Worm (Caenorhabditis elegans): ENCODE data around the gene B0564.2.

Gene B0564.2

DNA sequence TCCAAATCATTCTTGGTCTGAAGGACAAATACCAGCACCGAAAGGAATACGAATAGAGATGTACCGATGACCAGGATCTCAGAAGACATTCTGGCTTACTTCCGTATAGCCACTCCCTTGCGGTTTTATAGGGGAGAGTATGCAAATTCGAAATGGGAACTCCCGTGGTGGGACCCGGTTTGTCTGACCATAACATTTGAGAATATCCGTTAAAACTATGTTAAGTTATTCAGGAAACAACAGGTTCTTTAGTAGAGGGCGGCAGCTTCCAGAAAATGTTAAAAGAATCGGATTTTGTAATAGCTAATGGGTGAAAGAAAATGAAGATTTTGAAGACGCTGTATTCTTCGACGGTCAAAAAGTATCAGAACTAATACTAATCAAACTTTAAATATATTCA is 40.3 kb upstream of the B0564.2 start, which contains the start of gene col-131:
TSS of gene col-131 (minus strand) at position 101 of the 400 bp plus-strand sequence.
- TF ChIP-seq nhr-25 (tag; optimal IDR thresholded peaks at IDR 0.05; ENCODE audit: borderline replicate concordance, insufficient read depth) (no peak), daf-8 (GFP tag; IDR thresholded peaks at IDR 0.05) (no peak), daf-12 (tag; optimal IDR thresholded peaks at IDR 0.05) (no peak), ces-1 (GFP tag; optimal IDR thresholded peaks at IDR 0.05) (no peak), nhr-41 (GFP tag; IDR thresholded peaks at IDR 0.05) (no peak), arid-1 (GFP tag; conservative IDR thresholded peaks at IDR 0.05) (no peak), R02D3.7 (tag; optimal IDR thresholded peaks at IDR 0.05) (no peak), ceh-82 (tag; optimal IDR thresholded peaks at IDR 0.05) (no peak), lin-1 (GFP tag; IDR thresholded peaks at IDR 0.05) (no peak), attf-4 (tag; optimal IDR thresholded peaks at IDR 0.05) (no peak), nhr-28 (tag; optimal IDR thresholded peaks at IDR 0.05) (no peak), madf-9 (GFP tag; conservative IDR thresholded peaks at IDR 0.05) (no peak)

DNA sequence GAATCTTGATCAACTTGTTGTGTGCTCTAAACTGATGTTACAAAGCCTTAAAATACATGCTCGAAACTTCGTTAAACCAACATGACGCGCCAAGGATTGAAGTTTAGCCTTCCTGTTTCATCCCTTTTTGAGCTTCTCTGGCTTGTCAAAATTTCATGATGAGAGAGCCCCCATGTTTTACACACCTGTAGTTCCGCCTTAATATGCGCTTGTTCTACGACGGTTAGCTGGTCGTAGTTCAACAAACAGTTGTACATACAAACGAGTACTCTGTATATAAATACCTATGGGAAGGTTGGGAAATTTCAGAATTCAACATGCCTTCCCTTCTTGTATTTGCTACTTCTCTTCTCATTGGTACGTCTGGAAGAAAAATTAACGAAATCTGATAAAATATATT is 39.0 kb upstream of the B0564.2 start, which contains the start of gene scl-6:
TSS of gene scl-6 (plus strand) at position 301 of the 400 bp plus-strand sequence.
- TF ChIP-seq T20F7.1 (GFP tag; optimal IDR thresholded peaks at IDR 0.05) (no peak), hlh-30 (tag; optimal IDR thresholded peaks at IDR 0.05; ENCODE audit: insufficient read depth) (no peak), pha-4 (GFP tag; IDR thresholded peaks at IDR 0.05) (no peak), pha-4 (tag; optimal IDR thresholded peaks at IDR 0.05) (no peak), ceh-82 (tag; optimal IDR thresholded peaks at IDR 0.05) (no peak), ZK337.2 (GFP tag; IDR thresholded peaks at IDR 0.05) (no peak), lin-1 (GFP tag; IDR thresholded peaks at IDR 0.05) (no peak), tra-1 (GFP tag; IDR thresholded peaks at IDR 0.05) (no peak), zfp-3 (GFP tag; conservative IDR thresholded peaks at IDR 0.05) (no peak), zip-11 (GFP tag; IDR thresholded peaks at IDR 0.05) (no peak), jun-1 (tag; optimal IDR thresholded peaks at IDR 0.05) (no peak), php-3 (GFP tag; IDR thresholded peaks at IDR 0.05) (no peak)

DNA sequence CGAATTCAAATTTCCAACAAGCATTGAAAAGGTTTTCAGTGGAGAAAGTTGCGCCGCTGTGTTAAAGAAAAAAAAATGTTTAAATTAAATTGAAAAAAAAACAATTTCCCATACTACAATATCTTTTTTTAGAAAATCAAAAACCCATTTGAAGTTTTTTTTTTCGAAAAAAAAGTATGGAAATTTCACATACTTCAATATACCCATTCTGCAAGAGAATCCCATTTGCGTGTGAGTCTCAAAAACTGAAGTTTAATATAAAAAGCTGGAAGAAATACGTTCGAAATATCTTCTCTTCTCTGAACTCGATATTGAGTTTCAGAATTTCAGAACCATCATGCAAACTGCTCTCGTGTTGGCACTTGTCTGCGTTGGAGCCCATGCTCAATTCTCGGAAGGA is 37.3 kb upstream of the B0564.2 start, which contains the start of gene scl-7:
TSS of gene scl-7 (plus strand) at position 301 of the 400 bp plus-strand sequence.
- no peak for TF ChIP-seq gei-8 (GFP tag; optimal IDR thresholded peaks at IDR 0.05)
- no peak for TF ChIP-seq Y75B8A.6 (GFP tag; IDR thresholded peaks at IDR 0.05)
- no peak for TF ChIP-seq ztf-11 (tag; optimal IDR thresholded peaks at IDR 0.05)
- TF ChIP-seq cey-2 (tag; optimal IDR thresholded peaks at IDR 0.05; ENCODE audit: borderline replicate concordance, insufficient read depth), result no peak
- no peak for TF ChIP-seq unc-62 (GFP tag; optimal IDR thresholded peaks at IDR 0.05 in 1 of 2)
- TF ChIP-seq unc-62 (tag; optimal IDR thresholded peaks at IDR 0.05), result no peak
- TF ChIP-seq lin-29 (GFP tag; IDR thresholded peaks at IDR 0.05), result no peak
- TF ChIP-seq egl-43 (GFP tag; IDR thresholded peaks at IDR 0.05), result no peak
- TF ChIP-seq mep-1 (tag; optimal IDR thresholded peaks at IDR 0.05), result no peak
- TF ChIP-seq sdz-12 (GFP tag; optimal IDR thresholded peaks at IDR 0.05), result no peak
- no peak for TF ChIP-seq fkh-10 (GFP tag; optimal IDR thresholded peaks at IDR 0.05)
- no peak for TF ChIP-seq F10B5.3 (tag; optimal IDR thresholded peaks at IDR 0.05)
- TF ChIP-seq lin-13 (GFP tag; optimal IDR thresholded peaks at IDR 0.05), result no peak
- no peak for TF ChIP-seq zfp-3 (GFP tag; conservative IDR thresholded peaks at IDR 0.05)
- TF ChIP-seq lim-7 (GFP tag; IDR thresholded peaks at IDR 0.05), result no peak
- no peak for TF ChIP-seq vab-7 (GFP tag; IDR thresholded peaks at IDR 0.05)
- no peak for TF ChIP-seq nhr-6 (tag; optimal IDR thresholded peaks at IDR 0.05)
- no peak for TF ChIP-seq snpc-4 (tag; optimal IDR thresholded peaks at IDR 0.05)
